Fruit fly (Drosophila melanogaster): ENCODE measurements around the gene gammaSnap2.

The gammaSnap2 gene

DNA sequence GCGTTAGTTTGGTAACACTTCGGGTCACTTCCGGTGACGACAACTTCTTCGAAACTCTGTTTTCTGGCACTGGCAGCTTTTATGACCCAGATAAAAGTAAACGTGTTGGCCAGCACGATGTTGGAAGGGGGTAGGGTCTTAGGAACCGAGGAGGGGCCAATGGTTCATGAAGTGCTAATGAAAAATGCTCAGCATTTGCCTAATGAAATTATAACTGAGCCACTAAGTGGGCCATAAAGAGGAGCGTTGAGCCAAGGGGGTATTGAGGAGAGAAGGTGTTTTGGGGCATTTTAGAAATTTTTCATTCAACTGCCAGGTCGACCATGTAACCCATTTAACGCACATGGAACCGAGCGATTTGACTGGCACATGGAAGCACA, 22.9 kb downstream of the gammaSnap2 start (continued):
- TF ChIP-seq abd-A (tag; optimal IDR thresholded peaks at IDR 0.05) = no peak
- no peak for TF ChIP-seq stc (GFP tag; IDR thresholded peaks at IDR 0.05)
- no peak for TF ChIP-seq CG14965 (GFP tag; optimal IDR thresholded peaks at IDR 0.05; ENCODE audit: borderline replicate concordance)
- TF ChIP-seq cwo (GFP tag; optimal IDR thresholded peaks at IDR 0.05) = peak; percentile 29
- TF ChIP-seq E2f1 (GFP tag; IDR thresholded peaks at IDR 0.05) = no peak
- no peak for TF ChIP-seq CG42726 (GFP tag; IDR thresholded peaks at IDR 0.05; ENCODE audit: partially characterized antibody)
- no peak for TF ChIP-seq CG4707 (GFP tag; optimal IDR thresholded peaks at IDR 0.05)
- no peak for TF ChIP-seq CG6791 (GFP tag; IDR thresholded peaks at IDR 0.05; ENCODE audit: partially characterized antibody)

DNA sequence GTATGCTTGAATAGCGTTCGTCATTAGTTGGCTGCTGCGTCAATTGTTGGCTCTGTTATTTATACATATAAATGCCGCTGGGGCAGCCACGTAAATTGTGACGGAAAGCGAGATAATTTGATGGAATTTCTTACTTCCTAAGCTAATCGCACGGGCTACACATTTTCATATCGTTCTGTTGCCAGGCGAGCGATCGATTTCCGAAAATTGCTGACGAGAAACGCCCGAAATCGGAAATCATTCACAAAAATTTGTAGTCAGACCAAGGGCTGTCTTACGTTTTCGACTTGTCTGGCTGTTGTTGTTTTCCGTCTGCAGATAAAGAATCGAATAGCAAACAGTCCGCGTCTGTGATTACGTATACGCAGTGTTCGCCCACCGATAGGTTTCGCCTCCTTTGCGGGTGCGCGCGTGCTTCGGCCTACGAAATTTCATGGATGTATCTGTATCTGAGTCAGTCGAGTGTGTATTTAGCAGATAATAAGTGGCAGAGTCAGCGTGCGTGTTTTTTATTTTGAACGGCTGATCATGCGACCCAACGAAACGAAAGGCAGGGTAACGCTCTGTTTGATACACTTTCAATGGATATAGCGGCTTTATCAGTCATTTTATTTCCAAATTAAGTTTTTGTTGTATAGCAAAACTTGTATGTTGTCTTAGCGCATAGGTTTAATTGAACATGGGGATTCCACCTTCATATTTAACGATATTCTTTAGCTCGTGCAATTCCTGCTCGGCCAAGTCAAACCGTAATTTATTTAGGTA, 23.5 kb downstream of the gammaSnap2 start:
- TF ChIP-seq Atf6 (GFP tag; IDR thresholded peaks at IDR 0.05) (peak; percentile 64; the same call in 1 of the 2 replicates), Eip74EF (GFP tag; optimal IDR thresholded peaks at IDR 0.05) (peak in 1 of 2 experiments; percentile 80), CG10979 (tag; optimal IDR thresholded peaks at IDR 0.05) (peak; percentile 21), toy (GFP tag; IDR thresholded peaks at IDR 0.05) (no peak), CG8290 (GFP tag; optimal IDR thresholded peaks at IDR 0.05) (no peak), CG8290 (tag; optimal IDR thresholded peaks at IDR 0.05) (peak in 1 of 2 experiments; percentile 71), fd64A (GFP tag; optimal IDR thresholded peaks at IDR 0.05) (peak; percentile 41), CG18262 (tag; optimal IDR thresholded peaks at IDR 0.05) (peak; percentile 59), slou (GFP tag; optimal IDR thresholded peaks at IDR 0.05) (no peak), chinmo (GFP tag; IDR thresholded peaks at IDR 0.05; ENCODE audit: partially characterized antibody) (peak; percentile 89; the same call in 3 of the 4 replicates), Fer1 (GFP tag; optimal IDR thresholded peaks at IDR 0.05) (peak; percentile 76), zfh1 (GFP tag; IDR thresholded peaks at IDR 0.05) (peak; percentile 53; the same call in 2 of the 3 replicates), twi (tag; optimal IDR thresholded peaks at IDR 0.05) (no peak), btn (GFP tag; optimal IDR thresholded peaks at IDR 0.05) (no peak), Jarid2 (GFP tag; optimal IDR thresholded peaks at IDR 0.05) (peak; percentile 58), disco-r (GFP tag; optimal IDR thresholded peaks at IDR 0.05) (peak; percentile 24), ATbp (GFP tag; optimal IDR thresholded peaks at IDR 0.05) (peak; percentile 51), Ets65A (GFP tag) (peak; percentile 2), gt (GFP tag; IDR thresholded peaks at IDR 0.05) (no peak), CG1647 (GFP tag; optimal IDR thresholded peaks at IDR 0.05) (peak; percentile 11), pita (GFP tag; optimal IDR thresholded peaks at IDR 0.05) (no peak), CG17385 (GFP tag; optimal IDR thresholded peaks at IDR 0.05) (peak; percentile 69), sqz (GFP tag; optimal IDR thresholded peaks at IDR 0.05) (peak; percentile 45), Atf3 (GFP tag; optimal IDR thresholded peaks at IDR 0.05) (peak; percentile 27), Lpt (GFP tag; optimal IDR thresholded peaks at IDR 0.05) (no peak), CG33557 (GFP tag; optimal IDR thresholded peaks at IDR 0.05) (no peak), CG9932 (GFP tag; IDR thresholded peaks at IDR 0.05) (peak; percentile 71), nau (GFP tag; optimal IDR thresholded peaks at IDR 0.05) (peak; percentile 57), CG14441 (GFP tag; IDR thresholded peaks at IDR 0.05) (peak; percentile 64), onecut (GFP tag; IDR thresholded peaks at IDR 0.05) (peak; percentile 49; the same call in 1 of the 2 replicates), jigr1 (GFP tag; IDR thresholded peaks at IDR 0.05) (no peak), peb (GFP tag; IDR thresholded peaks at IDR 0.05) (no peak), CG7745 (tag; optimal IDR thresholded peaks at IDR 0.05) (no peak), CG2120 (GFP tag; optimal IDR thresholded peaks at IDR 0.05) (peak; percentile 90), CG6791 (GFP tag; IDR thresholded peaks at IDR 0.05; ENCODE audit: partially characterized antibody) (no peak), CG11723 (GFP tag; optimal IDR thresholded peaks at IDR 0.05) (no peak), ase (GFP tag; IDR thresholded peaks at IDR 0.05) (peak; percentile 47; the same call in 1 of the 3 replicates), HLHmδ (GFP tag; optimal IDR thresholded peaks at IDR 0.05) (peak; percentile 30), Bdp1 (GFP tag; optimal IDR thresholded peaks at IDR 0.05) (peak; percentile 9), MESR4 (GFP tag; optimal IDR thresholded peaks at IDR 0.05) (no peak), CG30020 (tag; optimal IDR thresholded peaks at IDR 0.05) (no peak)

Data from whole organism, embryonic.